Fruit fly (Drosophila melanogaster) whole organism, embryonic: ENCODE results near the gene N.

Experiments used
- CG10543 ChIP-seq: fragments of 200-800 bp; sonication (Bioruptor generic); optimal IDR thresholded peaks from 3 replicates; lab custom pipeline; 2017; ENCODE audit warnings: missing biosample characterization, mild to moderate bottlenecking, missing genetic modification characterization, moderate library complexity
- CG11247 ChIP-seq: fragments of 200-800 bp; sonication (Bioruptor generic); IDR thresholded peaks from 2 replicates; pipeline ENCODE4 v1.3.6; 2022; ENCODE audit warnings: missing biosample characterization, missing genetic modification characterization
- CG11560 ChIP-seq: fragments of 200-800 bp; sonication (Bioruptor generic); IDR thresholded peaks from 3 replicates; pipeline ENCODE4 v1.3.6; 2022; ENCODE audit warnings: missing biosample characterization, missing genetic modification characterization
- CG11696 ChIP-seq: fragments of 200-800 bp; sonication (Bioruptor generic); IDR thresholded peaks from 2 replicates; pipeline ENCODE4 v1.3.6; 2022; ENCODE audit warnings: missing biosample characterization, missing genetic modification characterization
- CG12104 ChIP-seq: fragments of 200-800 bp; sonication (Bioruptor generic); optimal IDR thresholded peaks from 3 replicates; lab custom pipeline; 2016; ENCODE audit warnings: missing biosample characterization, missing genetic modification characterization
- CG1602 ChIP-seq: fragments of 200-800 bp; sonication (Bioruptor generic); optimal IDR thresholded peaks from 3 replicates; lab custom pipeline; 2016; ENCODE audit warnings: missing biosample characterization, missing genetic modification characterization
- CG16779 ChIP-seq: fragments of 200-800 bp; sonication (Bioruptor generic); IDR thresholded peaks from 2 replicates; pipeline ENCODE4 v1.3.6; 2022; ENCODE audit warnings: missing biosample characterization, missing genetic modification characterization
- CG17186 ChIP-seq: fragments of 200-800 bp; sonication (Bioruptor generic); optimal IDR thresholded peaks from 3 replicates; lab custom pipeline; 2017; ENCODE audit warnings: missing biosample characterization, missing genetic modification reagents, missing genetic modification characterization
- CG17802 ChIP-seq: fragments of 200-800 bp; sonication (Bioruptor generic); optimal IDR thresholded peaks from 2 replicates; lab custom pipeline; 2018; ENCODE audit warnings: missing biosample characterization, mild to moderate bottlenecking, missing genetic modification characterization, moderate library complexity
- CG1832 ChIP-seq: fragments of 200-800 bp; sonication (Bioruptor generic); optimal IDR thresholded peaks from 2 replicates; lab custom pipeline; 2017; ENCODE audit warnings: missing biosample characterization, mild to moderate bottlenecking, missing genetic modification characterization, inconsistent platforms
- CG3407 ChIP-seq: fragments of 200-800 bp; sonication (Bioruptor generic); optimal IDR thresholded peaks from 2 replicates; lab custom pipeline; 2018; ENCODE audit warnings: missing biosample characterization, mild to moderate bottlenecking, missing genetic modification characterization
- CG42726 ChIP-seq: fragments of 200-800 bp; sonication (Bioruptor generic); IDR thresholded peaks from 2 replicates; pipeline ENCODE4 v1.3.6; 2022; ENCODE audit warnings: missing biosample characterization, missing genetic modification characterization; ENCODE audit not compliant: partially characterized antibody
- CG4730 ChIP-seq: fragments of 200-800 bp; sonication (Bioruptor generic); IDR thresholded peaks from 2 replicates; pipeline ENCODE4 v1.3.6; 2022; ENCODE audit warnings: missing biosample characterization, missing genetic modification characterization
- CG6254 ChIP-seq: fragments of 200-800 bp; sonication (Bioruptor generic); optimal IDR thresholded peaks from 3 replicates; lab custom pipeline; 2017; ENCODE audit warnings: mild to moderate bottlenecking, missing biosample characterization, missing genetic modification reagents, missing genetic modification characterization
- CG9215 ChIP-seq: fragments of 200-800 bp; sonication (Bioruptor generic); IDR thresholded peaks from 2 replicates; pipeline ENCODE4 v1.3.6; 2022; ENCODE audit warnings: missing biosample characterization, missing genetic modification characterization
- CHES-1-like ChIP-seq: fragments of 200-800 bp; sonication (Bioruptor generic); optimal IDR thresholded peaks from 2 replicates; lab custom pipeline; 2016; ENCODE audit warnings: missing biosample characterization, missing genetic modification characterization
- CTCF ChIP-seq: fragments of 200-800 bp; sonication (Bioruptor generic); optimal IDR thresholded peaks from 2 replicates; lab custom pipeline; 2017; ENCODE audit warnings: missing biosample characterization, mild to moderate bottlenecking, missing genetic modification characterization, moderate library complexity
- Chrac-16 ChIP-seq: fragments of 200-800 bp; sonication (Bioruptor generic); optimal IDR thresholded peaks from 3 replicates; lab custom pipeline; 2016; ENCODE audit warnings: missing biosample characterization, missing genetic modification characterization
- CkIIα-i1 ChIP-seq: fragments of 200-800 bp; sonication (Bioruptor generic); IDR thresholded peaks from 2 replicates; pipeline ENCODE4 v1.3.6; 2022; ENCODE audit warnings: missing biosample characterization, missing genetic modification characterization
- Dad ChIP-seq: fragments of 200-800 bp; sonication (Bioruptor generic); optimal IDR thresholded peaks from 3 replicates; lab custom pipeline; 2016; ENCODE audit warnings: missing biosample characterization, missing genetic modification characterization
- Dbx ChIP-seq: fragments of 200-800 bp; sonication (Bioruptor generic); IDR thresholded peaks from 3 replicates; pipeline ENCODE4 v1.3.6; 2022; ENCODE audit warnings: missing biosample characterization, missing genetic modification characterization
- Dip3 ChIP-seq: fragments of 200-800 bp; sonication (Bioruptor generic); optimal IDR thresholded peaks from 3 replicates; lab custom pipeline; 2016; ENCODE audit warnings: missing biosample characterization, missing genetic modification characterization
- H2.0 ChIP-seq: fragments of 200-800 bp; sonication (Bioruptor generic); IDR thresholded peaks from 2 replicates; pipeline ENCODE4 v1.3.6; 2022; ENCODE audit warnings: missing biosample characterization, missing genetic modification characterization
- HLH54F ChIP-seq: fragments of 200-800 bp; sonication (Bioruptor generic); optimal IDR thresholded peaks from 3 replicates; lab custom pipeline; 2016; ENCODE audit warnings: missing biosample characterization, missing genetic modification characterization
- Lhr ChIP-seq: fragments of 200-800 bp; sonication (Bioruptor generic); optimal IDR thresholded peaks from 3 replicates; lab custom pipeline; 2017; ENCODE audit warnings: mild to moderate bottlenecking, missing biosample characterization, missing genetic modification reagents, missing genetic modification characterization
- Mrtf ChIP-seq: fragments of 200-800 bp; sonication (Bioruptor generic); IDR thresholded peaks from 3 replicates; pipeline ENCODE4 v1.3.6; 2022; ENCODE audit warnings: missing biosample characterization, missing genetic modification characterization
- NK7.1 ChIP-seq: fragments of 200-800 bp; sonication (Bioruptor generic); optimal IDR thresholded peaks from 3 replicates; lab custom pipeline; 2016; ENCODE audit warnings: missing biosample characterization, missing genetic modification characterization
- Oaz ChIP-seq: fragments of 200-800 bp; sonication (Bioruptor generic); IDR thresholded peaks from 2 replicates; pipeline ENCODE4 v1.3.6; 2022; ENCODE audit warnings: missing biosample characterization, missing genetic modification characterization
- Ravus ChIP-seq: fragments of 200-800 bp; sonication (Bioruptor generic); IDR thresholded peaks from 2 replicates; pipeline ENCODE4 v1.3.6; 2022; ENCODE audit warnings: missing biosample characterization, missing genetic modification characterization
- Rx ChIP-seq: fragments of 200-800 bp; sonication (Bioruptor generic); IDR thresholded peaks from 2 replicates; pipeline ENCODE4 v1.3.6; 2022; ENCODE audit warnings: missing biosample characterization, missing genetic modification characterization
- Ssrp ChIP-seq: fragments of 200-800 bp; sonication (Bioruptor generic); optimal IDR thresholded peaks from 2 replicates; lab custom pipeline; 2018; ENCODE audit warnings: missing biosample characterization, mild to moderate bottlenecking, missing genetic modification characterization, moderate library complexity
- bowl ChIP-seq: fragments of 200-800 bp; sonication (Bioruptor generic); IDR thresholded peaks from 2 replicates; pipeline ENCODE4 v1.3.6; 2022; ENCODE audit warnings: missing biosample characterization, missing genetic modification characterization
- cad ChIP-seq: fragments of >200 bp; optimal IDR thresholded peaks from 2 replicates; lab custom pipeline; 2017; ENCODE audit warnings: missing biosample characterization, missing genetic modification characterization
- crp ChIP-seq, 2 experiments: fragments of 200-800 bp; sonication (Bioruptor generic); optimal IDR thresholded peaks; 2 replicates in 1 of 2; 3 replicates in 1 of 2; lab custom pipeline; 2017; ENCODE audit warnings: missing biosample characterization in 2 of 2, missing genetic modification characterization in 2 of 2, mild to moderate bottlenecking in 1 of 2, moderate library complexity in 1 of 2
- gce ChIP-seq: fragments of 200-800 bp; sonication (Bioruptor generic); IDR thresholded peaks from 3 replicates; pipeline ENCODE4 v1.3.6; 2022; ENCODE audit warnings: missing biosample characterization, missing genetic modification characterization
- gsb ChIP-seq: fragments of 200-800 bp; sonication (Bioruptor generic); IDR thresholded peaks from 2 replicates; pipeline ENCODE4 v1.3.6; 2022; ENCODE audit warnings: missing biosample characterization, missing genetic modification characterization
- ken ChIP-seq: fragments of 200-800 bp; sonication (Bioruptor generic); IDR thresholded peaks from 3 replicates; pipeline ENCODE4 v1.3.6; 2022; ENCODE audit warnings: missing biosample characterization, missing genetic modification characterization
- knrl ChIP-seq: fragments of 200-800 bp; sonication (Bioruptor generic); IDR thresholded peaks from 3 replicates; pipeline ENCODE4 v1.3.6; 2022; ENCODE audit warnings: missing biosample characterization, missing genetic modification characterization; ENCODE audit not compliant: partially characterized antibody
- luna ChIP-seq: fragments of 200-800 bp; sonication (Bioruptor generic); optimal IDR thresholded peaks from 2 replicates; lab custom pipeline; 2016; ENCODE audit warnings: missing biosample characterization, missing genetic modification characterization
- nerfin-2 ChIP-seq: fragments of 200-800 bp; sonication (Bioruptor generic); IDR thresholded peaks from 2 replicates; pipeline ENCODE4 v1.3.6; 2022; ENCODE audit warnings: missing biosample characterization, missing genetic modification characterization; ENCODE audit not compliant: partially characterized antibody
- p53 ChIP-seq: fragments of 200-800 bp; sonication (Bioruptor generic); optimal IDR thresholded peaks from 2 replicates; lab custom pipeline; 2016; ENCODE audit warnings: missing biosample characterization, missing genetic modification characterization
- peb ChIP-seq: fragments of 200-800 bp; sonication (Bioruptor generic); IDR thresholded peaks from 2 replicates; pipeline ENCODE4 v1.3.6; 2022; ENCODE audit warnings: missing biosample characterization, missing genetic modification characterization
- pho ChIP-seq: fragments of 200-800 bp; sonication (Bioruptor generic); optimal IDR thresholded peaks from 2 replicates; lab custom pipeline; 2016; ENCODE audit warnings: missing biosample characterization, missing genetic modification characterization
- repo ChIP-seq: fragments of 200-800 bp; sonication (Bioruptor generic); optimal IDR thresholded peaks from 2 replicates; lab custom pipeline; 2016; ENCODE audit warnings: missing biosample characterization, missing genetic modification characterization
- row ChIP-seq: fragments of 200-800 bp; sonication (Bioruptor generic); IDR thresholded peaks from 3 replicates; pipeline ENCODE4 v1.3.6; 2022; ENCODE audit warnings: missing biosample characterization, missing genetic modification characterization
- sens ChIP-seq: fragments of 200-800 bp; sonication (Bioruptor generic); peaks from one replicate; lab custom pipeline; 2016; ENCODE audit warnings: missing biosample characterization, missing genetic modification characterization
- sens-2 ChIP-seq: fragments of 200-800 bp; sonication (Bioruptor generic); IDR thresholded peaks from 2 replicates; pipeline ENCODE4 v1.3.6; 2022; ENCODE audit warnings: missing biosample characterization, missing genetic modification characterization
- sna ChIP-seq: fragments of 200-800 bp; sonication (Bioruptor generic); IDR thresholded peaks from 2 replicates; pipeline ENCODE4 v1.3.6; 2022; ENCODE audit warnings: missing biosample characterization, missing genetic modification characterization; ENCODE audit not compliant: partially characterized antibody
- sob ChIP-seq: fragments of 200-800 bp; sonication (Bioruptor generic); IDR thresholded peaks from 2 replicates; pipeline ENCODE4 v1.3.6; 2022; ENCODE audit warnings: missing biosample characterization, missing genetic modification characterization
- trem ChIP-seq: fragments of 200-800 bp; optimal IDR thresholded peaks from 3 replicates; lab custom pipeline; 2019; ENCODE audit warnings: missing biosample characterization, mild to moderate bottlenecking, missing genetic modification characterization, moderate library complexity
- ttk ChIP-seq: fragments of 200-800 bp; sonication (Bioruptor generic); IDR thresholded peaks from 2 replicates; pipeline ENCODE4 v2.1.2; 2022; ENCODE audit warnings: missing biosample characterization, missing genetic modification characterization
- z ChIP-seq: fragments of 200-800 bp; sonication (Bioruptor generic); IDR thresholded peaks from 3 replicates; pipeline ENCODE4 v1.3.6; 2022; ENCODE audit warnings: missing biosample characterization, missing genetic modification characterization
- zfh1 ChIP-seq: fragments of 200-800 bp; sonication (Bioruptor generic); IDR thresholded peaks from 3 replicates; pipeline ENCODE4 v1.3.6; 2022; ENCODE audit warnings: missing biosample characterization, missing genetic modification characterization

Gene N

dm6 chrX:3097008-3097407, 37.7 kb upstream of the N start (continued):
- TF ChIP-seq gce (GFP tag; lab: Robert Waterston, UW) = peak; percentile 86
- peak; percentile 99 for TF ChIP-seq sens (GFP tag; lab: Kevin White, UChicago)
- TF ChIP-seq CG17802 = peak; percentile 89
- TF ChIP-seq HLH54F (GFP tag; lab: Kevin White, UChicago) = peak; percentile 86
- TF ChIP-seq CG4730 (GFP tag; lab: Robert Waterston, UW) = peak; percentile 75
- TF ChIP-seq sens-2 = peak; percentile 92
- TF ChIP-seq Ssrp = peak; percentile 94
- peak; percentile 94 for TF ChIP-seq ken (GFP tag; lab: Robert Waterston, UW)
- 0 out of 3 replicates have a peak, but pooled peaks have one; percentile 38 for TF ChIP-seq Dbx
- peak; percentile 67 for TF ChIP-seq Oaz (GFP tag; lab: Robert Waterston, UW)
- peak; percentile 83 for TF ChIP-seq sob (GFP tag; lab: Robert Waterston, UW)
- peak; percentile 65; the same call in 2 of the 3 replicates for TF ChIP-seq z (GFP tag; lab: Robert Waterston, UW)
- peak; percentile 90 for TF ChIP-seq ttk
- peak; percentile 66 for TF ChIP-seq CG11696 (GFP tag; lab: Robert Waterston, UW)
- TF ChIP-seq Chrac-16 (GFP tag; lab: Kevin White, UChicago) = peak; percentile 95
- peak; percentile 74 for TF ChIP-seq Dip3 (GFP tag; lab: Kevin White, UChicago)
- TF ChIP-seq Dad (GFP tag; lab: Kevin White, UChicago) = peak; percentile 90
- TF ChIP-seq CG1602 = peak; percentile 92
- no peak for TF ChIP-seq nerfin-2 (GFP tag; lab: Robert Waterston, UW)
- peak; percentile 89 for TF ChIP-seq Mrtf (GFP tag; lab: Robert Waterston, UW)
- peak; percentile 94 for TF ChIP-seq repo (GFP tag; lab: Kevin White, UChicago)
- TF ChIP-seq bowl (GFP tag; lab: Robert Waterston, UW) = 0 out of 2 replicates have a peak, but pooled peaks have one; percentile 23
- TF ChIP-seq CG3407 = peak; percentile 92
- TF ChIP-seq CG12104 (GFP tag; lab: Kevin White, UChicago) = peak; percentile 84
- TF ChIP-seq p53 (GFP tag; lab: Kevin White, UChicago) = peak; percentile 86
- peak; percentile 93 for TF ChIP-seq CG6254
- TF ChIP-seq cad (GFP tag; lab: Kevin White, UChicago) = no peak
- peak; percentile 89 for TF ChIP-seq H2.0 (GFP tag; lab: Robert Waterston, UW)
- TF ChIP-seq CHES-1-like = peak; percentile 86
- TF ChIP-seq CG16779 (GFP tag; lab: Robert Waterston, UW) = no peak
- no peak for TF ChIP-seq CG1832
- peak; percentile 98 for TF ChIP-seq zfh1 (GFP tag; lab: Robert Waterston, UW)
- TF ChIP-seq Lhr (GFP tag; lab: Kevin White, UChicago) = peak; percentile 91
- no peak for TF ChIP-seq luna (GFP tag; lab: Kevin White, UChicago)
- peak; percentile 76 for TF ChIP-seq CG11560
- peak; percentile 92 for TF ChIP-seq row (GFP tag; lab: Robert Waterston, UW)
- peak; percentile 77 for TF ChIP-seq CG10543 (GFP tag; lab: Kevin White, UChicago)
- TF ChIP-seq sna (GFP tag; lab: Robert Waterston, UW) = no peak
- TF ChIP-seq pho = peak; percentile 75
- TF ChIP-seq crp (GFP tag; optimal IDR thresholded peaks at IDR 0.05; lab: Kevin White, UChicago) = peak in 1 of 2 experiments; percentile 47
- TF ChIP-seq CG42726 (GFP tag; lab: Robert Waterston, UW) = no peak
- no peak for TF ChIP-seq knrl (GFP tag; lab: Robert Waterston, UW)
- TF ChIP-seq trem = peak; percentile 94
- TF ChIP-seq Ravus = peak; percentile 47
- TF ChIP-seq CTCF (GFP tag; lab: Kevin White, UChicago) = peak; percentile 59
- TF ChIP-seq CG17186 (GFP tag; lab: Kevin White, UChicago) = peak; percentile 90
- TF ChIP-seq Rx = peak; percentile 89
- peak; percentile 85 for TF ChIP-seq peb (GFP tag; lab: Robert Waterston, UW)
- peak; percentile 86 for TF ChIP-seq CG11247 (GFP tag; lab: Robert Waterston, UW)
- TF ChIP-seq CG9215 (GFP tag; lab: Robert Waterston, UW) = peak; percentile 70
- TF ChIP-seq gsb = peak; percentile 58
- TF ChIP-seq NK7.1 (GFP tag; lab: Kevin White, UChicago) = peak; percentile 84
- no peak for TF ChIP-seq CkIIα-i1 (GFP tag; lab: Robert Waterston, UW)
